Worm (Caenorhabditis elegans) whole organism, late embryonic: Measurements from ENCODE around the gene T02H6.3.

ENCODE experiments used
- T23F11.4 ChIP-seq: fragments of 200-800 bp; sonication (Bioruptor generic); optimal IDR thresholded peaks from 2 replicates; lab custom pipeline; 2018; ENCODE audit warnings: mild to moderate bottlenecking, missing genetic modification characterization, missing compliant biosample characterization
- ama-1 ChIP-seq: fragments of 150-350 bp; optimal IDR thresholded peaks from 2 replicates; lab custom pipeline; 2014
- ceh-19 ChIP-seq: fragments of 200-800 bp; sonication (Bioruptor generic); optimal IDR thresholded peaks from 2 replicates; lab custom pipeline; 2018; ENCODE audit warnings: mild to moderate bottlenecking, missing genetic modification characterization, missing compliant biosample characterization
- ets-4 ChIP-seq: sonication (generic microtip); optimal IDR thresholded peaks from 2 replicates; lab custom pipeline; 2016; ENCODE audit warnings: missing genetic modification characterization, missing compliant biosample characterization
- hlh-13 ChIP-seq: fragments of 200-800 bp; sonication (Bioruptor generic); optimal IDR thresholded peaks from 2 replicates; lab custom pipeline; 2018; ENCODE audit warnings: mild to moderate bottlenecking, missing genetic modification characterization, missing compliant biosample characterization
- hlh-30 ChIP-seq: sonication (generic microtip); optimal IDR thresholded peaks from 2 replicates; lab custom pipeline; 2017; ENCODE audit warnings: antibody characterized with exemption, missing genetic modification characterization, missing compliant biosample characterization; ENCODE audit not compliant: insufficient read depth
- hlh-6 ChIP-seq: sonication (generic microtip); optimal IDR thresholded peaks from 2 replicates; lab custom pipeline; 2016; ENCODE audit warnings: missing genotype, missing genetic modification characterization, missing compliant biosample characterization
- nfya-1 ChIP-seq: sonication (generic microtip); optimal IDR thresholded peaks from 2 replicates; lab custom pipeline; 2017; ENCODE audit warnings: missing genetic modification characterization, mild to moderate bottlenecking, missing compliant biosample characterization, antibody characterized with exemption, moderate library complexity
- pat-9 ChIP-seq: fragments of 200-800 bp; sonication (Bioruptor generic); optimal IDR thresholded peaks from 2 replicates; lab custom pipeline; 2018; ENCODE audit warnings: mild to moderate bottlenecking, missing genetic modification characterization, moderate library complexity, missing compliant biosample characterization
- pha-2 ChIP-seq: sonication (generic microtip); optimal IDR thresholded peaks from 2 replicates; lab custom pipeline; 2017; ENCODE audit warnings: mild to moderate bottlenecking, missing genetic modification characterization, missing compliant biosample characterization
- pha-4 ChIP-seq: fragments of 150-350 bp; optimal IDR thresholded peaks from 2 replicates; lab custom pipeline; 2018; ENCODE audit warnings: missing biosample characterization, missing genetic modification reagents, missing genetic modification characterization
- rnt-1 ChIP-seq: sonication (generic microtip); optimal IDR thresholded peaks from 2 replicates; lab custom pipeline; 2016; ENCODE audit warnings: missing genetic modification characterization, missing compliant biosample characterization
- unc-3 ChIP-seq, 2 experiments: fragments of 200-800 bp in 1 of 2; sonication (Bioruptor generic) in 1 of 2; sonication (generic microtip) in 1 of 2; conservative IDR thresholded peaks in 1 of 2; optimal IDR thresholded peaks in 1 of 2; 2 replicates each; pipeline versions ENCODE4 v1.3.6 to Lab custom; 2016 to 2022; ENCODE audit warnings: missing compliant biosample characterization in 2 of 2, missing genetic modification characterization in 2 of 2, missing genetic modification reagents in 1 of 2
- unc-42 ChIP-seq: sonication (generic microtip); optimal IDR thresholded peaks from 2 replicates; lab custom pipeline; 2016; ENCODE audit warnings: missing genotype, missing genetic modification characterization, missing compliant biosample characterization

DNA sequence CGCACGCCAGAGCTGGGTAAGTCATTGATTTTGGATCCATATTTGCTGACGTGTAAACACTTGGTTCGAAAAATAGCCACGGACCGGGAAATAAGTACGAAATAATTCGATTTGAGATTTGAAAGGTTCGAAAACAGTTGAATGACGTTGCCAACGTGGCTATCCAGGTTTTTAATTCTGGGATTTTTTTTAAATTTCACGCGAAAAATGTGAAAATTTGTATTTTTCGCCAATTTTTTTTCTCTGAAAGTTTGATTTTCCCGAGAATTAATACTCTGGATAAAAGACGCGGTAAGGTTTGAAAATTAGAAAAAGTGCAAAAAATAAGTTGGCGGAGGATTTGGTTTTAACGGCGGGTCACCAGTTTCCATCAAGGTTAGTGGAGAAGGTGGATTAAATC is 49.2 kb downstream of the T02H6.3 start, which contains the start of gene fbxc-48:
- TF ChIP-seq hlh-13: no peak
- no peak for TF ChIP-seq ama-1 (lab: Kevin White, UChicago)
- no peak for TF ChIP-seq nfya-1 (tag; lab: Kevin White, UChicago)
- no peak for TF ChIP-seq pha-2 (tag; lab: Kevin White, UChicago)
- TF ChIP-seq hlh-6 (tag; lab: Kevin White, UChicago): no peak
- no peak for TF ChIP-seq hlh-30 (tag; lab: Kevin White, UChicago)
- no peak for TF ChIP-seq unc-3 (GFP tag; conservative IDR thresholded peaks at IDR 0.05; lab: Robert Waterston, UW)
- no peak for TF ChIP-seq unc-3 (tag; optimal IDR thresholded peaks at IDR 0.05; lab: Kevin White, UChicago)
- no peak for TF ChIP-seq pha-4 (tag; lab: Kevin White, UChicago)
- TF ChIP-seq ceh-19: no peak
- no peak for TF ChIP-seq unc-42 (tag; lab: Kevin White, UChicago)
- TF ChIP-seq pat-9 (tag; lab: Kevin White, UChicago): no peak
- TF ChIP-seq rnt-1 (tag; lab: Kevin White, UChicago): no peak
- no peak for TF ChIP-seq ets-4
- no peak for TF ChIP-seq T23F11.4 (GFP tag; lab: Kevin White, UChicago)
